Worm (Caenorhabditis elegans) whole organism, L4/young adult: ENCODE data around the gene lmd-4.

Experiments used
- W03F9.2 ChIP-seq: fragments of 150-350 bp; optimal IDR thresholded peaks from 2 replicates; lab custom pipeline; 2014; ENCODE audit warnings: missing biosample characterization, missing genetic modification characterization
- dao-5 ChIP-seq: sonication (generic microtip); optimal IDR thresholded peaks from 2 replicates; lab custom pipeline; 2016; ENCODE audit warnings: missing genotype, missing genetic modification characterization, moderate library complexity, missing compliant biosample characterization
- him-1 ChIP-seq: sonication (generic microtip); optimal IDR thresholded peaks from 2 replicates; lab custom pipeline; 2016; ENCODE audit warnings: missing genotype, missing genetic modification reagents, missing genetic modification characterization, missing compliant biosample characterization

ce11 chrV:7361673-7362072, 40.9 kb upstream of the lmd-4 start, which contains the start of gene cyp-35A1:
- TF ChIP-seq W03F9.2 (tag; lab: Kevin White, UChicago) (no peak), him-1 (tag; lab: Kevin White, UChicago) (no peak), dao-5 (tag; lab: Kevin White, UChicago) (no peak)
